Worm (Caenorhabditis elegans): Measurements from ENCODE around the gene Y39B6A.69.

ce11 chrV:19178896-19179295 is 26.7 kb upstream of the Y39B6A.69 start:
- TF ChIP-seq xnd-1 (tag; optimal IDR thresholded peaks at IDR 0.05): no peak
- no peak for TF ChIP-seq B0019.2 (GFP tag; conservative IDR thresholded peaks at IDR 0.05)
